Worm (Caenorhabditis elegans): ENCODE measurements around the gene sdz-5.

DNA sequence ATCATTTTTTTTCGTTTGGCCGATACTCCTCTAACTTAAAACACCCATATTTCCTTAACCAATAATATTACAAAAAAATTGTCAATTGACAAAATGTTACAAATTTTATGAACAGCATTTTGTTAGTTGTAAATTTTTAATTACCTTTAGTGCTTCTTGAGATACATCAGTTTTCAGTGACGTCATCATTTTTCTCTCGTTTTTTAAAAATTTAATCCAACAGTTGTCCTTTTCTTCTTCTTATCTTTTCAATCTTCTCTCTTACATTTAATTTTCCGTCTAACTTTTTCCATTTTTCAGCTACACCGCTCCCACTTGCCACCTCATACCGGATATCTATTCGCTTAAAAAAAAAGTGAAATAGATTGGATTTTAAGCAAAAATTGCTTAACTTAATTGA is 11.8 kb upstream of the sdz-5 start, which contains the start of gene lido-8:
- TF ChIP-seq him-1 (tag; optimal IDR thresholded peaks at IDR 0.05) (no peak), dao-5 (tag; optimal IDR thresholded peaks at IDR 0.05) (no peak), W03F9.2 (tag; optimal IDR thresholded peaks at IDR 0.05) (no peak)

Measured in whole organism, L4/young adult.